Worm (Caenorhabditis elegans) whole organism, L1 larva: ENCODE measurements around the gene mct-6.

Source experiments
- C04F5.9 ChIP-seq: sonication (generic microtip); optimal IDR thresholded peaks from 2 replicates; lab custom pipeline; 2016; ENCODE audit warnings: missing genetic modification characterization, missing compliant biosample characterization
- C16A3.4 ChIP-seq: fragments of 150-350 bp; optimal IDR thresholded peaks from 2 replicates; lab custom pipeline; 2014; ENCODE audit warnings: missing biosample characterization, missing genetic modification characterization
- F16B12.6 ChIP-seq: fragments of 150-350 bp; optimal IDR thresholded peaks from 2 replicates; lab custom pipeline; 2014; ENCODE audit warnings: missing biosample characterization, missing genetic modification characterization
- Y116A8C.19 ChIP-seq: sonication (generic microtip); optimal IDR thresholded peaks from 2 replicates; lab custom pipeline; 2016; ENCODE audit warnings: missing compliant biosample characterization, missing genetic modification characterization, borderline replicate concordance
- aly-2 ChIP-seq: fragments of 150-350 bp; optimal IDR thresholded peaks from 2 replicates; lab custom pipeline; 2014; ENCODE audit warnings: missing biosample characterization, missing genetic modification characterization
- ama-1 ChIP-seq: fragments of 150-350 bp; optimal IDR thresholded peaks from 2 replicates; lab custom pipeline; 2014
- blmp-1 ChIP-seq: fragments of 150-350 bp; optimal IDR thresholded peaks from 2 replicates; lab custom pipeline; 2014; ENCODE audit warnings: missing biosample characterization, missing genetic modification characterization
- ceh-63 ChIP-seq: fragments of 200-800 bp; sonication (Bioruptor generic); optimal IDR thresholded peaks from 2 replicates; lab custom pipeline; 2018; ENCODE audit warnings: mild to moderate bottlenecking, missing genetic modification characterization, missing compliant biosample characterization
- ceh-88 ChIP-seq: fragments of 200-800 bp; sonication (Bioruptor generic); IDR thresholded peaks from 2 replicates; pipeline ENCODE4 v1.3.6; 2022; ENCODE audit warnings: missing genetic modification characterization, missing compliant biosample characterization
- ceh-90 ChIP-seq: sonication (generic microtip); optimal IDR thresholded peaks from 2 replicates; lab custom pipeline; 2016; ENCODE audit warnings: missing genetic modification characterization, missing compliant biosample characterization
- dsc-1 ChIP-seq: sonication (generic microtip); optimal IDR thresholded peaks from 2 replicates; lab custom pipeline; 2016; ENCODE audit warnings: mild to moderate bottlenecking, missing genetic modification characterization, missing compliant biosample characterization
- efl-1 ChIP-seq, 4 experiments: fragments of 150-350 bp; optimal IDR thresholded peaks in 3 of 4; peaks in 1 of 4; 1 replicate in 1 of 4; 2 replicates in 3 of 4; lab custom pipeline; 2014; ENCODE audit warnings: missing biosample characterization in 2 of 4, missing genetic modification characterization in 2 of 4, missing genetic modification reagents in 2 of 4
- egl-27 ChIP-seq, 2 experiments: fragments of 150-350 bp in 1 of 2; sonication (generic microtip); optimal IDR thresholded peaks; 3 replicates each; lab custom pipeline; 2017 to 2018; ENCODE audit warnings: missing biosample characterization in 2 of 2, missing genetic modification characterization in 2 of 2, missing genetic modification reagents in 2 of 2
- elt-2 ChIP-seq: sonication (generic microtip); optimal IDR thresholded peaks from 2 replicates; lab custom pipeline; 2016; ENCODE audit warnings: missing genetic modification characterization, mild to moderate bottlenecking, inconsistent platforms, missing compliant biosample characterization, missing genetic modification reagents
- fkh-4 ChIP-seq: sonication (generic microtip); optimal IDR thresholded peaks from 2 replicates; lab custom pipeline; 2016; ENCODE audit warnings: missing compliant biosample characterization, missing genetic modification characterization, borderline replicate concordance
- fkh-8 ChIP-seq: sonication (generic microtip); optimal IDR thresholded peaks from 2 replicates; lab custom pipeline; 2016; ENCODE audit warnings: mild to moderate bottlenecking, missing genetic modification characterization, missing compliant biosample characterization
- fos-1 ChIP-seq: fragments of 150-350 bp; optimal IDR thresholded peaks from 2 replicates; lab custom pipeline; 2014; ENCODE audit warnings: missing biosample characterization, missing genetic modification characterization
- grh-1 ChIP-seq: fragments of 200-800 bp; sonication (Bioruptor generic); IDR thresholded peaks from 2 replicates; pipeline ENCODE4 v1.3.6; 2022; ENCODE audit warnings: missing genetic modification reagents, missing genetic modification characterization, missing compliant biosample characterization
- hlh-17 ChIP-seq: fragments of 200-800 bp; sonication (Bioruptor generic); optimal IDR thresholded peaks from 2 replicates; lab custom pipeline; 2018; ENCODE audit warnings: missing genetic modification characterization, mild to moderate bottlenecking, missing compliant biosample characterization, moderate library complexity, borderline replicate concordance
- hlh-4 ChIP-seq: sonication (generic microtip); optimal IDR thresholded peaks from 2 replicates; lab custom pipeline; 2016; ENCODE audit warnings: mild to moderate bottlenecking, missing genetic modification characterization, missing compliant biosample characterization
- isw-1 ChIP-seq: fragments of 200-800 bp; sonication (Bioruptor generic); IDR thresholded peaks from 2 replicates; pipeline ENCODE4 v1.3.6; 2022; ENCODE audit warnings: missing genetic modification characterization, missing compliant biosample characterization
- lin-13 ChIP-seq: fragments of 150-350 bp; optimal IDR thresholded peaks from 2 replicates; lab custom pipeline; 2014; ENCODE audit warnings: missing biosample characterization, missing genetic modification reagents, missing genetic modification characterization
- lin-14 ChIP-seq: fragments of 200-800 bp; sonication (Bioruptor generic); optimal IDR thresholded peaks from 2 replicates; lab custom pipeline; 2018; ENCODE audit warnings: mild to moderate bottlenecking, missing genetic modification characterization, moderate library complexity, missing compliant biosample characterization
- lin-15B ChIP-seq: fragments of 150-350 bp; sonication (generic microtip); optimal IDR thresholded peaks from 3 replicates; lab custom pipeline; 2014; ENCODE audit warnings: missing biosample characterization, missing genetic modification characterization
- lin-35 ChIP-seq, 2 experiments: fragments of 150-350 bp; optimal IDR thresholded peaks; 2 replicates each; lab custom pipeline; 2014; ENCODE audit warnings: missing biosample characterization in 2 of 2, missing genetic modification characterization in 2 of 2, missing genetic modification reagents in 2 of 2
- lir-3 ChIP-seq: sonication (generic microtip); optimal IDR thresholded peaks from 2 replicates; lab custom pipeline; 2016; ENCODE audit warnings: mild to moderate bottlenecking, missing genetic modification characterization, moderate library complexity, missing compliant biosample characterization; ENCODE audit not compliant: poor library complexity
- lsy-2 ChIP-seq, 2 experiments: fragments of 150-350 bp; optimal IDR thresholded peaks; 2 replicates each; lab custom pipeline; 2014; ENCODE audit warnings: missing biosample characterization in 2 of 2, missing genetic modification characterization in 2 of 2
- mdl-1 ChIP-seq, 2 experiments: fragments of 150-350 bp; optimal IDR thresholded peaks; 2 replicates each; lab custom pipeline; 2014 to 2017; ENCODE audit warnings: missing biosample characterization in 2 of 2, missing genetic modification characterization in 2 of 2, inconsistent platforms in 1 of 2
- mef-2 ChIP-seq: fragments of 150-350 bp; optimal IDR thresholded peaks from 2 replicates; lab custom pipeline; 2014; ENCODE audit warnings: missing biosample characterization, missing genetic modification characterization
- mep-1 ChIP-seq: fragments of 150-350 bp; optimal IDR thresholded peaks from 2 replicates; lab custom pipeline; 2014; ENCODE audit warnings: missing biosample characterization, missing genetic modification characterization
- nhr-12 ChIP-seq: sonication (generic microtip); optimal IDR thresholded peaks from 2 replicates; lab custom pipeline; 2017; ENCODE audit warnings: missing biosample characterization, missing genetic modification characterization
- nhr-19 ChIP-seq: fragments of 200-800 bp; sonication (Bioruptor generic); conservative IDR thresholded peaks from 2 replicates; pipeline ENCODE4 v1.3.6; 2022; ENCODE audit warnings: missing genetic modification characterization, missing compliant biosample characterization
- nhr-237 ChIP-seq: fragments of 150-350 bp; optimal IDR thresholded peaks from 2 replicates; lab custom pipeline; 2014; ENCODE audit warnings: missing biosample characterization, missing genetic modification characterization
- nhr-47 ChIP-seq: sonication (generic microtip); optimal IDR thresholded peaks from 2 replicates; lab custom pipeline; 2016; ENCODE audit warnings: mild to moderate bottlenecking, missing genetic modification characterization, moderate library complexity, missing compliant biosample characterization
- nhr-71 ChIP-seq: sonication (generic microtip); optimal IDR thresholded peaks from 2 replicates; lab custom pipeline; 2016; ENCODE audit warnings: mild to moderate bottlenecking, missing genetic modification characterization, moderate library complexity, missing compliant biosample characterization
- nhr-76 ChIP-seq: sonication (generic microtip); optimal IDR thresholded peaks from 2 replicates; lab custom pipeline; 2017; ENCODE audit warnings: missing biosample characterization, missing genetic modification characterization
- nhr-77 ChIP-seq: fragments of 150-350 bp; optimal IDR thresholded peaks from 2 replicates; lab custom pipeline; 2014; ENCODE audit warnings: missing biosample characterization, missing genetic modification characterization
- nhr-84 ChIP-seq: sonication (generic microtip); optimal IDR thresholded peaks from 2 replicates; lab custom pipeline; 2017; ENCODE audit warnings: missing biosample characterization, missing genetic modification characterization
- nhr-85 ChIP-seq: sonication (generic microtip); peaks from one replicate; lab custom pipeline; 2016; ENCODE audit warnings: missing genetic modification characterization, inconsistent platforms, missing compliant biosample characterization
- pag-3 ChIP-seq: sonication (generic microtip); optimal IDR thresholded peaks from 2 replicates; lab custom pipeline; 2017; ENCODE audit warnings: missing genetic modification characterization, mild to moderate bottlenecking, missing compliant biosample characterization, antibody characterized with exemption, borderline replicate concordance; ENCODE audit not compliant: insufficient read depth
- pax-3 ChIP-seq: fragments of 200-800 bp; sonication (Bioruptor generic); optimal IDR thresholded peaks from 2 replicates; lab custom pipeline; 2018; ENCODE audit warnings: mild to moderate bottlenecking, missing genetic modification characterization, moderate library complexity, missing compliant biosample characterization
- pqm-1 ChIP-seq: sonication (generic microtip); optimal IDR thresholded peaks from 3 replicates; lab custom pipeline; 2017; ENCODE audit warnings: missing biosample characterization, missing genetic modification characterization
- rnt-1 ChIP-seq: sonication (generic microtip); optimal IDR thresholded peaks from 2 replicates; lab custom pipeline; 2016; ENCODE audit warnings: mild to moderate bottlenecking, missing genetic modification characterization, moderate library complexity, missing compliant biosample characterization
- snpc-4 ChIP-seq: fragments of 150-350 bp; optimal IDR thresholded peaks from 2 replicates; lab custom pipeline; 2014; ENCODE audit warnings: missing biosample characterization, missing genetic modification characterization
- swsn-7 ChIP-seq: sonication (generic microtip); optimal IDR thresholded peaks from 2 replicates; lab custom pipeline; 2016; ENCODE audit warnings: missing genetic modification characterization, missing compliant biosample characterization
- unc-30 ChIP-seq: sonication (generic microtip); optimal IDR thresholded peaks from 2 replicates; lab custom pipeline; 2017; ENCODE audit warnings: missing biosample characterization, missing genetic modification characterization
- unc-62 ChIP-seq: fragments of 150-350 bp; optimal IDR thresholded peaks from 2 replicates; lab custom pipeline; 2014; ENCODE audit warnings: missing biosample characterization, missing genetic modification reagents, missing genetic modification characterization
- unc-86 ChIP-seq: sonication (generic microtip); optimal IDR thresholded peaks from 2 replicates; lab custom pipeline; 2016; ENCODE audit warnings: missing genetic modification characterization, missing compliant biosample characterization
- zag-1 ChIP-seq: fragments of 150-350 bp; optimal IDR thresholded peaks from 2 replicates; lab custom pipeline; 2014; ENCODE audit warnings: missing biosample characterization, missing genetic modification characterization
- ztf-11 ChIP-seq, 2 experiments: sonication (generic microtip); optimal IDR thresholded peaks; 2 replicates each; lab custom pipeline; 2016 to 2017; ENCODE audit warnings: missing genetic modification characterization in 2 of 2, missing biosample characterization in 1 of 2, missing compliant biosample characterization in 1 of 2

The mct-6 gene

DNA sequence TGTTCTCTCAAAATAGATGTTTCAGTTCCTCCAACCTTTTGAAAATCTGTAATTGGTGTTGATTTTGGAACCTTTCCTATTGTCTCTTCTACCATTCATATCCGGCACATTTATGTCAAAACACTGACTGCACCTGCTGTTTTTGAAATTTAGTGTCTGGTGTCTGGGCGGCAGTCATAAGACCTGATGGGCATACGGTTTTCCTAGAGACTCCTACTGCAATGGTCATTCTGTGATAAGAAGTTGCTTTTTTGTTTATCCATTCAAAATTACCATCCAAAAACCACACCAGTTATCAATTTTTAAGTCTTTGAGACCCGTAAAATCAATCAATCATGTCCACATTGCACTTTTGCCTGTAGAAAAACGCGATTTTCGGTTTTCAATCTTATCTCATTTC is 28.3 kb upstream of the mct-6 start:
- TF ChIP-seq lin-13 (peak; percentile 13), nhr-84 (tag; lab: Kevin White, UChicago) (no peak), ama-1 (lab: Kevin White, UChicago) (peak; percentile 28), nhr-85 (tag; lab: Kevin White, UChicago) (peak; percentile 78), unc-86 (tag; lab: Kevin White, UChicago) (no peak), lin-15B (tag; lab: Kevin White, UChicago) (no peak), lsy-2 (tag; optimal IDR thresholded peaks at IDR 0.05; lab: Kevin White, UChicago) (no peak), elt-2 (peak; percentile 62), lin-35 (GFP tag; optimal IDR thresholded peaks at IDR 0.05; lab: Kevin White, UChicago) (peak in 1 of 2 experiments; percentile 34), dsc-1 (tag; lab: Kevin White, UChicago) (no peak), ceh-88 (GFP tag; lab: Robert Waterston, UW) (no peak), efl-1 (optimal IDR thresholded peaks at IDR 0.05; lab: Kevin White, UChicago) (no peak), efl-1 (GFP tag; optimal IDR thresholded peaks at IDR 0.05 in 1 of 2; lab: Kevin White, UChicago) (no peak), zag-1 (tag; lab: Kevin White, UChicago) (no peak), C16A3.4 (tag; lab: Kevin White, UChicago) (peak; percentile 2), pax-3 (tag; lab: Kevin White, UChicago) (no peak), C04F5.9 (tag; lab: Kevin White, UChicago) (no peak), pqm-1 (tag; lab: Kevin White, UChicago) (no peak), fkh-4 (tag; lab: Kevin White, UChicago) (no peak), swsn-7 (tag; lab: Kevin White, UChicago) (no peak), isw-1 (GFP tag; lab: Robert Waterston, UW) (no peak), grh-1 (no peak)

DNA sequence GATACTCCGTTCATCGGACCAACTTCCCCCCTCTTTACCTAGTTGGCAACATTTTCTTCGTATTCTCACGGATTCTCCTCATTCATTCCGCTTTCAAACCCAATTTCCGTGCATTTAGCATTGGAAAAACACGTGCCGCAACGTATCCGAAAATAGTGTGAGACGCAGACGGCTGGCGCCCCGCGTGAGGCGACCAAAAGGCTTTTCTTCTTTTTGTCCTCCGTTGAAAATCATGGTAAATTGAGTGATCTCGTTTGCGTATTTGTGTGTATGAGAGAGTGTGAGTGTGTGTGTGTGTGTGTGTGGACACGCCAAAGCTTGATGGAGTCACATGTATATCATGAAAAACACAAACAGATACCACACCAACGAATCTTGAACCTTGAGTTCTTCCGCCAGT is 26.5 kb upstream of the mct-6 start:
- TF ChIP-seq nhr-85 (tag; lab: Kevin White, UChicago) (peak; percentile 96), unc-62 (no peak), snpc-4 (tag; lab: Kevin White, UChicago) (peak; percentile 66), lin-14 (peak; percentile 100), aly-2 (no peak), mef-2 (tag; lab: Kevin White, UChicago) (peak; percentile 88), hlh-17 (GFP tag; lab: Kevin White, UChicago) (no peak), nhr-71 (tag; lab: Kevin White, UChicago) (peak; percentile 99), nhr-12 (no peak), nhr-47 (tag; lab: Kevin White, UChicago) (peak; percentile 91), ama-1 (lab: Kevin White, UChicago) (peak; percentile 34), fkh-8 (peak; percentile 98), mep-1 (tag; lab: Kevin White, UChicago) (peak; percentile 92), nhr-237 (tag; lab: Kevin White, UChicago) (peak; percentile 66), fos-1 (tag; lab: Kevin White, UChicago) (peak; percentile 74), F16B12.6 (tag; lab: Kevin White, UChicago) (no peak), nhr-77 (peak; percentile 75), ceh-90 (tag; lab: Kevin White, UChicago) (no peak), lin-15B (tag; lab: Kevin White, UChicago) (peak; percentile 23), nhr-76 (no peak), hlh-4 (no peak), unc-30 (tag; lab: Kevin White, UChicago) (no peak), ztf-11 (tag; optimal IDR thresholded peaks at IDR 0.05; lab: Kevin White, UChicago) (peak in 1 of 2 experiments; percentile 54), lir-3 (tag; lab: Kevin White, UChicago) (peak; percentile 69), egl-27 (tag; optimal IDR thresholded peaks at IDR 0.05; lab: Kevin White, UChicago) (peak; percentile 69 to 77), nhr-19 (GFP tag; lab: Robert Waterston, UW) (peak; percentile 91), lin-35 (GFP tag; optimal IDR thresholded peaks at IDR 0.05; lab: Kevin White, UChicago) (peak; percentile 70 to 88), blmp-1 (tag; lab: Kevin White, UChicago) (peak; percentile 78), zag-1 (tag; lab: Kevin White, UChicago) (no peak), elt-2 (peak; percentile 66), C04F5.9 (tag; lab: Kevin White, UChicago) (no peak), pqm-1 (tag; lab: Kevin White, UChicago) (no peak), mdl-1 (tag; optimal IDR thresholded peaks at IDR 0.05; lab: Kevin White, UChicago) (peak; percentile 55 to 99), pag-3 (tag; lab: Kevin White, UChicago) (no peak), rnt-1 (peak; percentile 86), ceh-63 (GFP tag; lab: Kevin White, UChicago) (no peak), Y116A8C.19 (tag; lab: Kevin White, UChicago) (no peak), dsc-1 (tag; lab: Kevin White, UChicago) (peak; percentile 86)
